Worm (Caenorhabditis elegans): Measurements from ENCODE around the gene egl-27.
A peak's percentile ranks its signal among the peaks of the same experiment; 100 is the strongest.

egl-27 gene

DNA sequence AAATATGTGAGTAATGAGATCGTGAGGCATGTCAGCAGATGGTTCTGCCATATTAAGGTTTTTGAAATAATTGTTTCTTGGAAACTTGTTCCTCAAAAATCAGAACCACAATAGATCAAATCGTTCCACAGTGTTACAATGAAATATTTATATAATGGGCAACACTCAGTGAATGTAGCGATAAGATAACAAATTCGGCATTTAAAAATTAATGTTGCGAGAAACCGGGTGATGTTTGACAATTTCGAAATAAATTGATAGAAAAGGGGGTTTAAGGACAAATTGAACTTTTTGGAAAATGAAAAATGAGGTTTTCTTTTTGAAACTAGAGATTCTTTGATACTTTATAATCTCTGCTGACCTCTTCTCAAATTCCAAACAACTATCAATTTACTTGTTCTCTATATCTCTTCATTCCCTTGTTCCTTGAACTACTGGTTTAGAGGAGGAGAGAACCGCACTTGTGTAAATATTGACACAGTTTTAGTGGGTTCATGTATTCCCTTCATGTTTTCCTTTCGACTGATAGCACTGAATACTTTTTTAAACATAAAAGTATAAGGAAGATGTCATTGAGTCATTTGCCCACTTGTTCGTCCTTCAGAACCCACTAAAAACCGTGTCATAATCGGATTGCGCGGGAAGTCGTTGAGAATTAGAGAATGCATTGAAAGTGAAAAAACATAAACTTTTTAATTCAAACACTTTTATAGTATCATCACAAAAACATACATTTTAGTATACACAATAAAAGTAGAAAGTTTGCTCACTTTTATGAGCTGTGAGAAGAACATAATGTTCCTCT is 2.2 kb downstream of the egl-27 start (continued):
- TF ChIP-seq lsy-2 (tag; optimal IDR thresholded peaks at IDR 0.05) (no peak), set-16 (GFP tag; IDR thresholded peaks at IDR 0.05) (no peak), lir-3 (tag; optimal IDR thresholded peaks at IDR 0.05) (no peak), tra-1 (GFP tag; IDR thresholded peaks at IDR 0.05) (no peak), zfp-2 (tag; optimal IDR thresholded peaks at IDR 0.05) (no peak), nhr-28 (tag; optimal IDR thresholded peaks at IDR 0.05) (peak; percentile 28), aly-2 (tag; optimal IDR thresholded peaks at IDR 0.05) (no peak), nhr-237 (tag; optimal IDR thresholded peaks at IDR 0.05) (no peak), nhr-48 (tag; optimal IDR thresholded peaks at IDR 0.05) (no peak), zag-1 (tag; optimal IDR thresholded peaks at IDR 0.05) (no peak)

DNA sequence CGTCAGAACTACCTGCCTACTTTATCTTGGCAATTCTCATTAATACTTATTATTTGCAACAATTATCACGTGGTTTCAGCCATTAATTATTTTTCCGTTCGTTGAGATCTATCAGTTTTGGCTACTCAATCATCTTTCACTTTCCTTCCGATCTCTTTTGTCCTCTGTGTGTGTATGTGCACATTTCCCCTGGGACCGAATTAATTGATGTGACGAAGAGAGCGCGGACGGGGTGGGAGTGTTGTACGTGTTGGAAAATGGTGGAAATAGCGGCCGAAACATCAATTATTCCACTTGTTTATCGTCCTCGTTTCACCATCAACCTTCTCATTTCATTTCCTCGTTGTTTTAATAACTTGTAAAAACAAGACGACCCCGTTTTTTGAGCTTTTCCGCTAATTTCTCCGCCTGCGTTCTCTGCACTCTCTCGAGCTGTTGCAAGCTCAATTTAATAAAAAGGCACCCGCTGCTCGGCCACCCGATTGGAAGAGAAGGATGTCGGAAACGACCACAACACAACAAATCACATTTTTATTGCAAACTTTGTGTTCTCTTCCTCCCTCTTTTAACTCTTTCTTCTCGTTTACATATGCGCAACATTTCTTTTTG is 3.6 kb downstream of the egl-27 start:
- peak; percentile 31 for TF ChIP-seq hlh-11 (tag; optimal IDR thresholded peaks at IDR 0.05)
- TF ChIP-seq hlh-30 (tag; optimal IDR thresholded peaks at IDR 0.05; ENCODE audit: insufficient read depth), result peak; percentile 13
- TF ChIP-seq unc-62 (GFP tag; optimal IDR thresholded peaks at IDR 0.05 in 1 of 2), result peak in 1 of 2 experiments; percentile 99
- peak; percentile 27 for TF ChIP-seq unc-62 (tag; optimal IDR thresholded peaks at IDR 0.05)
- TF ChIP-seq hif-1 (tag; optimal IDR thresholded peaks at IDR 0.05), result no peak
- TF ChIP-seq hmg-1.1 (GFP tag; IDR thresholded peaks at IDR 0.05), result 0 out of 2 replicates have a peak, but pooled peaks have one; percentile 35
- no peak for TF ChIP-seq saeg-2 (GFP tag; IDR thresholded peaks at IDR 0.05)
- peak in 1 of 2 experiments; percentile 51 for TF ChIP-seq mdl-1 (tag; optimal IDR thresholded peaks at IDR 0.05)
- TF ChIP-seq nhr-237 (tag; optimal IDR thresholded peaks at IDR 0.05), result no peak
- peak; percentile 87 for TF ChIP-seq ceh-20 (GFP tag; IDR thresholded peaks at IDR 0.05)
- peak; percentile 14 for TF ChIP-seq mes-2 (tag; optimal IDR thresholded peaks at IDR 0.05; ENCODE audit: poor library complexity, severe bottlenecking)
- TF ChIP-seq ctbp-1 (GFP tag; IDR thresholded peaks at IDR 0.05), result peak; percentile 62
- TF ChIP-seq lsy-2 (tag; optimal IDR thresholded peaks at IDR 0.05), result peak in 1 of 2 experiments; percentile 37

ce11 chrII:6838977-6839376 is 4.2 kb downstream of the egl-27 start:
- TF ChIP-seq unc-130 (GFP tag; optimal IDR thresholded peaks at IDR 0.05), result no peak
- no peak for TF ChIP-seq nhr-111 (GFP tag; optimal IDR thresholded peaks at IDR 0.05)
- TF ChIP-seq D1046.2 (GFP tag; IDR thresholded peaks at IDR 0.05), result no peak
- TF ChIP-seq lir-3 (tag; optimal IDR thresholded peaks at IDR 0.05), result no peak
- TF ChIP-seq nhr-6 (tag; optimal IDR thresholded peaks at IDR 0.05), result no peak
- no peak for TF ChIP-seq egl-43 (GFP tag; IDR thresholded peaks at IDR 0.05)
- no peak for TF ChIP-seq zip-2 (tag; optimal IDR thresholded peaks at IDR 0.05)
- TF ChIP-seq rbr-2 (tag; optimal IDR thresholded peaks at IDR 0.05), result no peak
- peak; percentile 42 for TF ChIP-seq mes-2 (tag; optimal IDR thresholded peaks at IDR 0.05; ENCODE audit: poor library complexity, severe bottlenecking)
- TF ChIP-seq ceh-44 (GFP tag; IDR thresholded peaks at IDR 0.05), result no peak
- peak; percentile 99 for TF ChIP-seq aha-1 (tag)
- no peak for TF ChIP-seq jun-1 (tag; optimal IDR thresholded peaks at IDR 0.05)
- peak; percentile 63; the same call in 1 of the 2 replicates for TF ChIP-seq ctbp-1 (GFP tag; IDR thresholded peaks at IDR 0.05)
- no peak for TF ChIP-seq mdl-1 (tag; optimal IDR thresholded peaks at IDR 0.05)
- no peak for TF ChIP-seq ceh-28 (tag; optimal IDR thresholded peaks at IDR 0.05)
- 0 out of 2 replicates have a peak, but pooled peaks have one; percentile 52 for TF ChIP-seq tra-1 (GFP tag; IDR thresholded peaks at IDR 0.05)
- TF ChIP-seq daf-19 (GFP tag; conservative IDR thresholded peaks at IDR 0.05), result no peak
- TF ChIP-seq ceh-62 (tag; optimal IDR thresholded peaks at IDR 0.05), result no peak
- TF ChIP-seq F49E8.2 (tag; optimal IDR thresholded peaks at IDR 0.05; ENCODE audit: borderline replicate concordance), result no peak
- peak; percentile 55 for TF ChIP-seq dmd-6 (GFP tag; IDR thresholded peaks at IDR 0.05)
- TF ChIP-seq R02D3.7 (tag; optimal IDR thresholded peaks at IDR 0.05), result no peak
- no peak for TF ChIP-seq nhr-77 (tag; optimal IDR thresholded peaks at IDR 0.05)
- TF ChIP-seq Y105C5A.15 (GFP tag; IDR thresholded peaks at IDR 0.05), result no peak
- no peak for TF ChIP-seq cey-2 (tag; optimal IDR thresholded peaks at IDR 0.05; ENCODE audit: borderline replicate concordance, insufficient read depth)
- 0 out of 2 replicates have a peak, but pooled peaks have one; percentile 10 for TF ChIP-seq T26A8.4 (GFP tag; IDR thresholded peaks at IDR 0.05)
- TF ChIP-seq ztf-11 (tag; optimal IDR thresholded peaks at IDR 0.05), result no peak
- peak; percentile 57 for TF ChIP-seq hlh-11 (tag; optimal IDR thresholded peaks at IDR 0.05)
- peak; percentile 70 for TF ChIP-seq ztf-7 (tag; optimal IDR thresholded peaks at IDR 0.05)
- TF ChIP-seq daf-12 (tag; optimal IDR thresholded peaks at IDR 0.05), result no peak
- TF ChIP-seq skn-1 (tag; optimal IDR thresholded peaks at IDR 0.05), result no peak
- TF ChIP-seq hif-1 (tag; optimal IDR thresholded peaks at IDR 0.05), result peak in 1 of 2 experiments; percentile 27

Data from whole organism, L4 larva.